Worm (Caenorhabditis elegans): ENCODE measurements around the gene Y57A10B.7.

Gene Y57A10B.7

ce11 chrII:12389783-12390182 is 3.8 kb downstream of the Y57A10B.7 start, which contains the start of gene Y57A10B.6:
Y57A10B.6 (plus strand) TSS chrII:12390083.
- TF ChIP-seq ceh-100 (GFP tag; IDR thresholded peaks at IDR 0.05): no peak
- TF ChIP-seq rpc-1 (optimal IDR thresholded peaks at IDR 0.05): no peak
- no peak for TF ChIP-seq rpc-1 (tag; optimal IDR thresholded peaks at IDR 0.05)
- no peak for TF ChIP-seq madf-10 (tag; optimal IDR thresholded peaks at IDR 0.05)
- no peak for TF ChIP-seq dpff-1 (tag; optimal IDR thresholded peaks at IDR 0.05)
- TF ChIP-seq atf-7 (tag; optimal IDR thresholded peaks at IDR 0.05): no peak
- TF ChIP-seq let-607 (tag; optimal IDR thresholded peaks at IDR 0.05): no peak
- TF ChIP-seq lin-26 (GFP tag; IDR thresholded peaks at IDR 0.05): no peak

- TF ChIP-seq ama-1 (optimal IDR thresholded peaks at IDR 0.05) (no peak), ama-1 (GFP tag; optimal IDR thresholded peaks at IDR 0.05) (no peak), rpc-1 (optimal IDR thresholded peaks at IDR 0.05) (no peak), rpc-1 (tag; optimal IDR thresholded peaks at IDR 0.05) (no peak), him-1 (tag; optimal IDR thresholded peaks at IDR 0.05) (no peak), nfya-2 (GFP tag; IDR thresholded peaks at IDR 0.05) (no peak), lin-54 (GFP tag; optimal IDR thresholded peaks at IDR 0.05) (no peak), ceh-58 (GFP tag; IDR thresholded peaks at IDR 0.05) (no peak)
Measured at ce11 chrII:12387980-12388379, 5.6 kb downstream of the Y57A10B.7 start, which contains the start of gene sre-41. sre-41 (plus strand) TSS chrII:12388280.

- TF ChIP-seq nhr-80 (tag; optimal IDR thresholded peaks at IDR 0.05) (no peak), lin-35 (GFP tag; optimal IDR thresholded peaks at IDR 0.05) (no peak), lag-1 (GFP tag; IDR thresholded peaks at IDR 0.05) (no peak), madf-8 (GFP tag; conservative IDR thresholded peaks at IDR 0.05) (no peak), lsl-1 (GFP tag; optimal IDR thresholded peaks at IDR 0.05) (no peak), mel-28 (tag; optimal IDR thresholded peaks at IDR 0.05; ENCODE audit: borderline replicate concordance) (no peak), rec-8 (tag; optimal IDR thresholded peaks at IDR 0.05) (no peak), ets-4 (GFP tag; optimal IDR thresholded peaks at IDR 0.05) (no peak)
Measured at ce11 chrII:12387487-12387886, 6.1 kb downstream of the Y57A10B.7 start.

- TF ChIP-seq snpc-3.4 (tag; optimal IDR thresholded peaks at IDR 0.05) (no peak), unc-130 (GFP tag; optimal IDR thresholded peaks at IDR 0.05) (no peak), Y53F4B.3 (GFP tag; IDR thresholded peaks at IDR 0.05) (no peak)
Measured at ce11 chrII:12386781-12387180, 6.8 kb downstream of the Y57A10B.7 start, which contains the start of gene sre-42. sre-42 (minus strand) TSS chrII:12386881.

DNA sequence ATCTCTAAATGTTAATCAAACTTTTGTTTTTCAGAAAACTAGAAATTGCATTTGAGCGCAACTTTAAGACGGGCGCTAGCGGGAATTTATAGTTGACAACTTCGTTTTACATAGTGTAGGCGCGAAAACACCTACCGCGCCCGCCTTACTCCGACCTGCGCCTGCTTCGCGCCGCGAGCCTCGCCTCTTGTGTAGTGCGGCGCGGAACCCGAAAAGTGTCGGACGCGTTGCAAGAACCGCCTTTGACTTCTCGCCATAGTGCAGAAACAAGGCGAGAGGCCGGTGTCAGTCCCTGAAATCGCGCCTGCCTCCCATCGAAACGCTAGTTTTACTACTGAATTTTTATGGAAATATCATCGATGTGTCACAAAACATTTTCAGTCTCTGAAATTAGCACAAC is 7.8 kb downstream of the Y57A10B.7 start:
- TF ChIP-seq somi-1 (GFP tag; optimal IDR thresholded peaks at IDR 0.05) (no peak), repo-1 (tag; optimal IDR thresholded peaks at IDR 0.05) (no peak), snpc-4 (GFP tag; optimal IDR thresholded peaks at IDR 0.05) (peak; percentile 21), snpc-4 (tag; optimal IDR thresholded peaks at IDR 0.05) (peak in 3 of 4 experiments; percentile 28 to 90 (median 84)), C06A6.2 (GFP tag; conservative IDR thresholded peaks at IDR 0.05) (no peak), hmg-1.2 (GFP tag; IDR thresholded peaks at IDR 0.05) (peak; percentile 17; the same call in 1 of the 2 replicates), snpc-3.4 (tag; optimal IDR thresholded peaks at IDR 0.05) (no peak), K12H6.12 (tag; optimal IDR thresholded peaks at IDR 0.05) (no peak), lsy-27 (tag; optimal IDR thresholded peaks at IDR 0.05; ENCODE audit: borderline replicate concordance, insufficient read depth) (no peak), snpc-1.1 (tag; optimal IDR thresholded peaks at IDR 0.05; ENCODE audit: insufficient read depth) (peak; percentile 67), ceh-27 (GFP tag; optimal IDR thresholded peaks at IDR 0.05) (no peak), ceh-91 (GFP tag; IDR thresholded peaks at IDR 0.05) (no peak), zfh-2 (GFP tag; conservative IDR thresholded peaks at IDR 0.05) (peak; percentile 86), egrh-3 (GFP tag; IDR thresholded peaks at IDR 0.05) (peak; percentile 31; the same call in 1 of the 2 replicates), rpc-1 (optimal IDR thresholded peaks at IDR 0.05) (no peak), rpc-1 (tag; optimal IDR thresholded peaks at IDR 0.05) (peak; percentile 8)

All from whole organism, young adult.